Worm (Caenorhabditis elegans) whole organism, midembryonic: ENCODE results near the gene T06A10.107.
A peak's percentile ranks its signal among the peaks of the same experiment; 100 is the strongest.

Source experiments
- T22C8.4 ChIP-seq: fragments of 200-800 bp; sonication (Bioruptor generic); IDR thresholded peaks from 2 replicates; pipeline ENCODE4 v1.3.6; 2022; ENCODE audit warnings: missing genetic modification characterization, missing compliant biosample characterization
- cog-1 ChIP-seq: sonication (generic microtip); optimal IDR thresholded peaks from 2 replicates; lab custom pipeline; 2016; ENCODE audit warnings: missing genetic modification characterization, missing compliant biosample characterization
- flt-1 ChIP-seq: fragments of 200-800 bp; sonication (Bioruptor generic); IDR thresholded peaks from 2 replicates; pipeline ENCODE4 v1.3.6; 2022; ENCODE audit warnings: missing genetic modification characterization, missing compliant biosample characterization
- klf-2 ChIP-seq: fragments of 200-800 bp; sonication (Bioruptor generic); conservative IDR thresholded peaks from 2 replicates; pipeline ENCODE4 v1.3.6; 2022; ENCODE audit warnings: missing genetic modification reagents, missing genetic modification characterization, missing compliant biosample characterization
- ref-1 ChIP-seq: fragments of 200-800 bp; sonication (Bioruptor generic); conservative IDR thresholded peaks from 2 replicates; pipeline ENCODE4 v1.3.6; 2022; ENCODE audit warnings: missing genetic modification reagents, missing genetic modification characterization, missing compliant biosample characterization
- ztf-23 ChIP-seq: fragments of 200-800 bp; sonication (Bioruptor generic); IDR thresholded peaks from 2 replicates; pipeline ENCODE4 v1.3.6; 2022; ENCODE audit warnings: missing genetic modification reagents, missing genetic modification characterization, missing compliant biosample characterization
- ztf-29 ChIP-seq: fragments of 200-800 bp; sonication (Bioruptor generic); IDR thresholded peaks from 2 replicates; pipeline ENCODE4 v1.3.6; 2022; ENCODE audit warnings: missing genetic modification reagents, missing genetic modification characterization, missing compliant biosample characterization

DNA sequence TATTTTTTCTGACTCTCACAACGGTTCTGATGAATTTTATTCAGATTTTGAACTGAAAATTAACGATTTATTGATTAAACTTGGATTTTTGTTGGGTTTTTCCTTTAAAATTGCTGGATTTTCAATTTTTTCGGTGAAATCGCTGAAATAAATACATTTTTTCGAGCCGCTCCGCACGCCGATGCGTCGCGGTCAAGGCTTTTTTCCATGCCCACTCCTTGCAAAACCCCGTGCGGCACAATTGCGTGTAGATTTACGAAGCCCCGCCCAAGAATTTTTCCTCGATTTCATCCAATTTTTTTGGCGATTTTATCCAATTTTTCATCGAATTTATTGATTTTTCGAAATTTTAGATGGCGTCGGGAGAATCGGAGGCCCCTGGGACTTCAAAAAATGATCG, 1.8 kb upstream of the T06A10.107 start, which contains the start of gene gtsf-1:
- TF ChIP-seq ref-1 (GFP tag; lab: Robert Waterston, UW) = no peak
- peak; percentile 65; the same call in 1 of the 2 replicates for TF ChIP-seq klf-2 (GFP tag; lab: Robert Waterston, UW)
- peak; percentile 55 for TF ChIP-seq cog-1
- peak; percentile 68 for TF ChIP-seq T22C8.4
- TF ChIP-seq ztf-23 (GFP tag; lab: Robert Waterston, UW) = peak; percentile 79
- peak; percentile 77 for TF ChIP-seq flt-1 (GFP tag; lab: Robert Waterston, UW)
- peak; percentile 70 for TF ChIP-seq ztf-29 (GFP tag; lab: Robert Waterston, UW)
